Fruit fly (Drosophila melanogaster): ENCODE results near the gene Dbct.

Gene Dbct

DNA sequence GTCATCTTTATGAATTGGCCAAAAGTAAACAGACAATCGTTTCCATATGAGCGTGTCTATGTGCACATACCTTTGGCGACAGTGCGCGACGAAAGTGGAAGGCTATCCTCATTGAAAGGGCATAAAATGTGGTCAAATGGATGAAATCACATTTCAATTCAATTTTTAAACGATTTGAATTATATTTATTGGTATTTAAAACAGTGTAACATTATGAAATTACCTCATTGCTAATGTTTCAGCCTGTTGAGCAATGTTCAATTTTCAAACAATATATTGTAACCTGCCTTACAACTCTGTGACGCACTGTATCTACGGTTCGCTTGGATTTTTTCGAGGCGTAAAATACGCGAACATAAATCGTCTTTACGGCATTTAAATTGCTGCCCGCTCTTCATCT is 34.2 kb downstream of the Dbct start (continued):
- TF ChIP-seq Hr78 (GFP tag; optimal IDR thresholded peaks at IDR 0.05), result no peak
- TF ChIP-seq Asciz (GFP tag; optimal IDR thresholded peaks at IDR 0.05), result no peak
- no peak for TF ChIP-seq Atf-2 (GFP tag; optimal IDR thresholded peaks at IDR 0.05)
- no peak for TF ChIP-seq CG16813 (GFP tag; IDR thresholded peaks at IDR 0.05; ENCODE audit: partially characterized antibody)
- no peak for TF ChIP-seq fu2 (GFP tag; optimal IDR thresholded peaks at IDR 0.05)
- no peak for TF ChIP-seq CG10267 (tag; optimal IDR thresholded peaks at IDR 0.05)
- TF ChIP-seq CG11695 (GFP tag; IDR thresholded peaks at IDR 0.05), result peak; percentile 67; the same call in 2 of the 3 replicates
- no peak for TF ChIP-seq dm (GFP tag; optimal IDR thresholded peaks at IDR 0.05)
- no peak for TF ChIP-seq Hsf (GFP tag; optimal IDR thresholded peaks at IDR 0.05)
- TF ChIP-seq CG1024 (GFP tag; IDR thresholded peaks at IDR 0.05), result no peak
- no peak for TF ChIP-seq CG3995 (GFP tag; optimal IDR thresholded peaks at IDR 0.05)
- peak; percentile 14 for TF ChIP-seq CG8924 (tag; optimal IDR thresholded peaks at IDR 0.05)
- no peak for TF ChIP-seq Hr3 (GFP tag; optimal IDR thresholded peaks at IDR 0.05)
- TF ChIP-seq sna (GFP tag; IDR thresholded peaks at IDR 0.05; ENCODE audit: partially characterized antibody), result no peak
- TF ChIP-seq CG7987 (GFP tag; optimal IDR thresholded peaks at IDR 0.05), result no peak
- TF ChIP-seq CG32767 (GFP tag; IDR thresholded peaks at IDR 0.05), result no peak
- no peak for TF ChIP-seq CG7271 (tag; optimal IDR thresholded peaks at IDR 0.05)
- no peak for TF ChIP-seq CG5180 (GFP tag; optimal IDR thresholded peaks at IDR 0.05)
- TF ChIP-seq CG11456 (GFP tag; IDR thresholded peaks at IDR 0.05), result no peak
- no peak for TF ChIP-seq CG12236 (GFP tag; optimal IDR thresholded peaks at IDR 0.05)
- no peak for TF ChIP-seq nom (GFP tag; optimal IDR thresholded peaks at IDR 0.05)
- TF ChIP-seq chif (GFP tag; optimal IDR thresholded peaks at IDR 0.05), result no peak
- no peak for TF ChIP-seq Nf-YB (GFP tag; optimal IDR thresholded peaks at IDR 0.05)
- TF ChIP-seq hb (GFP tag; IDR thresholded peaks at IDR 0.05; ENCODE audit: partially characterized antibody), result no peak
- no peak for TF ChIP-seq lov (optimal IDR thresholded peaks at IDR 0.05)
- TF ChIP-seq lov (GFP tag; IDR thresholded peaks at IDR 0.05), result no peak
- TF ChIP-seq Hey (tag; optimal IDR thresholded peaks at IDR 0.05), result no peak
- TF ChIP-seq CG1792 (GFP tag; optimal IDR thresholded peaks at IDR 0.05), result no peak
- TF ChIP-seq CG30431 (GFP tag; optimal IDR thresholded peaks at IDR 0.05), result no peak
- no peak for TF ChIP-seq ro (GFP tag; IDR thresholded peaks at IDR 0.05)
- TF ChIP-seq H2.0 (GFP tag; IDR thresholded peaks at IDR 0.05), result no peak
- TF ChIP-seq Hr51 (GFP tag; optimal IDR thresholded peaks at IDR 0.05), result peak; percentile 1 to 62
- no peak for TF ChIP-seq hth (optimal IDR thresholded peaks at IDR 0.05)
- no peak for TF ChIP-seq Vsx1 (GFP tag; optimal IDR thresholded peaks at IDR 0.05)
- no peak for TF ChIP-seq CG31388 (GFP tag; optimal IDR thresholded peaks at IDR 0.05)
- TF ChIP-seq CG33557 (GFP tag; optimal IDR thresholded peaks at IDR 0.05), result no peak
- no peak for TF ChIP-seq crc (GFP tag; optimal IDR thresholded peaks at IDR 0.05)
- TF ChIP-seq onecut (GFP tag; IDR thresholded peaks at IDR 0.05), result no peak
- no peak for TF ChIP-seq CG14667 (GFP tag; IDR thresholded peaks at IDR 0.05)
- peak; percentile 36; the same call in 1 of the 2 replicates for TF ChIP-seq wdn (GFP tag; IDR thresholded peaks at IDR 0.05)
- no peak for TF ChIP-seq gsb-n (tag; optimal IDR thresholded peaks at IDR 0.05)
- TF ChIP-seq stc (GFP tag; IDR thresholded peaks at IDR 0.05), result no peak
- no peak for TF ChIP-seq usp (GFP tag; optimal IDR thresholded peaks at IDR 0.05)
- TF ChIP-seq ttk (GFP tag; IDR thresholded peaks at IDR 0.05), result 0 out of 2 replicates have a peak, but pooled peaks have one; percentile 15
- TF ChIP-seq danr (GFP tag; IDR thresholded peaks at IDR 0.05), result no peak
- no peak for TF ChIP-seq CG34224 (GFP tag; IDR thresholded peaks at IDR 0.05; ENCODE audit: partially characterized antibody)
- TF ChIP-seq stwl (tag; optimal IDR thresholded peaks at IDR 0.05), result no peak
- no peak for TF ChIP-seq Myb (GFP tag; optimal IDR thresholded peaks at IDR 0.05)
- peak; percentile 11 for TF ChIP-seq CG1233 (GFP tag; optimal IDR thresholded peaks at IDR 0.05)
- TF ChIP-seq tx (GFP tag; optimal IDR thresholded peaks at IDR 0.05), result no peak
- peak; percentile 81 for TF ChIP-seq CG9932 (GFP tag; IDR thresholded peaks at IDR 0.05)
- TF ChIP-seq nerfin-2 (GFP tag; IDR thresholded peaks at IDR 0.05; ENCODE audit: partially characterized antibody), result no peak

All from whole organism, embryonic.